Worm (Caenorhabditis elegans) whole organism, young adult: ENCODE measurements around the gene arrd-8.

Experiments
- B0035.1 ChIP-seq: sonication (generic microtip); optimal IDR thresholded peaks from 2 replicates; lab custom pipeline; 2016; ENCODE audit warnings: missing genetic modification characterization, mild to moderate bottlenecking, missing compliant biosample characterization, missing genotype, missing genetic modification reagents
- D2030.7 ChIP-seq: fragments of 200-800 bp; sonication (Bioruptor generic); IDR thresholded peaks from 2 replicates; pipeline ENCODE4 v1.3.6; 2022; ENCODE audit warnings: missing genetic modification reagents, missing genetic modification characterization, missing compliant biosample characterization
- F22D6.2 ChIP-seq: sonication (generic microtip); optimal IDR thresholded peaks from 2 replicates; lab custom pipeline; 2016; ENCODE audit warnings: mild to moderate bottlenecking, missing genetic modification characterization, missing compliant biosample characterization
- F39B2.1 ChIP-seq: fragments of 200-800 bp; sonication (Bioruptor generic); IDR thresholded peaks from 2 replicates; pipeline ENCODE4 v1.3.6; 2022; ENCODE audit warnings: missing genetic modification reagents, missing genetic modification characterization, missing compliant biosample characterization
- F55B11.4 ChIP-seq: sonication (generic microtip); optimal IDR thresholded peaks from 2 replicates; lab custom pipeline; 2016; ENCODE audit warnings: missing compliant biosample characterization, missing genetic modification characterization, borderline replicate concordance; ENCODE audit not compliant: insufficient read depth
- F57A8.1 ChIP-seq: fragments of 200-800 bp; sonication (Bioruptor generic); optimal IDR thresholded peaks from 2 replicates; lab custom pipeline; 2018; ENCODE audit warnings: mild to moderate bottlenecking, missing genetic modification characterization, moderate library complexity, missing compliant biosample characterization
- F57C9.4 ChIP-seq: sonication (generic microtip); optimal IDR thresholded peaks from 2 replicates; lab custom pipeline; 2017; ENCODE audit warnings: mild to moderate bottlenecking, missing genetic modification characterization, missing compliant biosample characterization
- K12H6.12 ChIP-seq: fragments of 200-800 bp; sonication (Bioruptor generic); optimal IDR thresholded peaks from 2 replicates; lab custom pipeline; 2018; ENCODE audit warnings: mild to moderate bottlenecking, missing genetic modification characterization, missing compliant biosample characterization
- T07F8.4 ChIP-seq: sonication (generic microtip); optimal IDR thresholded peaks from 2 replicates; lab custom pipeline; 2016; ENCODE audit warnings: mild to moderate bottlenecking, missing genetic modification characterization, moderate library complexity, missing compliant biosample characterization
- T26A5.8 ChIP-seq: sonication (generic microtip); optimal IDR thresholded peaks from 2 replicates; lab custom pipeline; 2016; ENCODE audit warnings: missing genetic modification characterization, missing compliant biosample characterization
- Y79H2A.3 ChIP-seq: fragments of 200-800 bp; sonication (Bioruptor generic); conservative IDR thresholded peaks from 2 replicates; pipeline ENCODE4 v1.3.6; 2022; ENCODE audit warnings: missing genetic modification reagents, missing genetic modification characterization, missing compliant biosample characterization
- ama-1 ChIP-seq, 3 experiments: fragments of 150-350 bp in 1 of 3; sonication (generic microtip) in 2 of 3; optimal IDR thresholded peaks; 2 replicates each; lab custom pipeline; 2014 to 2018; ENCODE audit warnings: missing biosample characterization in 2 of 3, missing genetic modification characterization in 2 of 3, missing genetic modification reagents in 2 of 3
- aptf-2 ChIP-seq: fragments of 200-800 bp; sonication (Bioruptor generic); conservative IDR thresholded peaks from 2 replicates; pipeline ENCODE4 v1.3.6; 2022; ENCODE audit warnings: missing genetic modification reagents, missing genetic modification characterization, missing compliant biosample characterization
- atf-7 ChIP-seq: sonication (generic microtip); optimal IDR thresholded peaks from 2 replicates; lab custom pipeline; 2017; ENCODE audit warnings: mild to moderate bottlenecking, missing genetic modification characterization, missing compliant biosample characterization
- attf-3 ChIP-seq: fragments of 200-800 bp; sonication (Bioruptor generic); conservative IDR thresholded peaks from 2 replicates; pipeline ENCODE4 v1.3.6; 2022; ENCODE audit warnings: missing genetic modification reagents, missing genetic modification characterization, missing compliant biosample characterization
- ceh-40 ChIP-seq: fragments of 200-800 bp; sonication (Bioruptor generic); IDR thresholded peaks from 2 replicates; pipeline ENCODE4 v1.3.6; 2022; ENCODE audit warnings: missing genetic modification characterization, missing compliant biosample characterization
- ceh-79 ChIP-seq: sonication (generic microtip); optimal IDR thresholded peaks from 2 replicates; lab custom pipeline; 2017; ENCODE audit warnings: mild to moderate bottlenecking, missing genetic modification characterization, missing compliant biosample characterization
- ceh-91 ChIP-seq: fragments of 200-800 bp; sonication (Bioruptor generic); IDR thresholded peaks from 2 replicates; pipeline ENCODE4 v1.3.6; 2022; ENCODE audit warnings: missing genetic modification reagents, missing genetic modification characterization, missing compliant biosample characterization
- dox-1 ChIP-seq: fragments of 200-800 bp; sonication (Bioruptor generic); IDR thresholded peaks from 2 replicates; pipeline ENCODE4 v1.3.6; 2022; ENCODE audit warnings: missing genetic modification reagents, missing genetic modification characterization, missing compliant biosample characterization
- egl-18 ChIP-seq: fragments of 200-800 bp; sonication (Bioruptor generic); IDR thresholded peaks from 2 replicates; pipeline ENCODE4 v1.3.6; 2022; ENCODE audit warnings: missing genetic modification reagents, missing genetic modification characterization, missing compliant biosample characterization
- egl-44 ChIP-seq: fragments of 200-800 bp; sonication (Bioruptor generic); IDR thresholded peaks from 2 replicates; pipeline ENCODE4 v1.3.6; 2022; ENCODE audit warnings: missing genetic modification reagents, missing genetic modification characterization, missing compliant biosample characterization
- ets-4 ChIP-seq: fragments of 200-800 bp; sonication (Bioruptor generic); optimal IDR thresholded peaks from 2 replicates; lab custom pipeline; 2018; ENCODE audit warnings: mild to moderate bottlenecking, missing genetic modification characterization, missing compliant biosample characterization
- gei-17 ChIP-seq: fragments of 200-800 bp; sonication (Bioruptor generic); optimal IDR thresholded peaks from 2 replicates; lab custom pipeline; 2018; ENCODE audit warnings: mild to moderate bottlenecking, missing genetic modification characterization, missing compliant biosample characterization
- hlh-26 ChIP-seq: fragments of 200-800 bp; sonication (Bioruptor generic); conservative IDR thresholded peaks from 2 replicates; pipeline ENCODE4 v1.3.6; 2022; ENCODE audit warnings: missing genetic modification reagents, missing genetic modification characterization, missing compliant biosample characterization
- hmg-1.2 ChIP-seq: fragments of 200-800 bp; sonication (Bioruptor generic); IDR thresholded peaks from 2 replicates; pipeline ENCODE4 v1.3.6; 2022; ENCODE audit warnings: missing genetic modification reagents, missing genetic modification characterization, missing compliant biosample characterization
- lag-1 ChIP-seq: fragments of 200-800 bp; sonication (Bioruptor generic); IDR thresholded peaks from 2 replicates; pipeline ENCODE4 v1.3.6; 2022; ENCODE audit warnings: missing genetic modification reagents, missing genetic modification characterization, missing compliant biosample characterization
- let-607 ChIP-seq, 2 experiments: fragments of 200-800 bp in 1 of 2; sonication (Bioruptor generic) in 1 of 2; sonication (generic microtip) in 1 of 2; optimal IDR thresholded peaks; 2 replicates each; lab custom pipeline; 2016 to 2018; ENCODE audit warnings: mild to moderate bottlenecking in 2 of 2, missing compliant biosample characterization in 2 of 2, missing genetic modification characterization in 2 of 2, moderate library complexity in 2 of 2, missing genotype in 1 of 2
- lin-26 ChIP-seq: fragments of 200-800 bp; sonication (Bioruptor generic); IDR thresholded peaks from 2 replicates; pipeline ENCODE4 v1.3.6; 2022; ENCODE audit warnings: missing genetic modification reagents, missing genetic modification characterization, missing compliant biosample characterization
- lin-35 ChIP-seq, 3 experiments: fragments of 150-350 bp in 2 of 3; sonication (generic microtip) in 1 of 3; optimal IDR thresholded peaks; 2 replicates each; lab custom pipeline; 2014 to 2018; ENCODE audit warnings: missing biosample characterization in 3 of 3, missing genetic modification characterization in 3 of 3, missing genetic modification reagents in 3 of 3
- lsl-1 ChIP-seq: fragments of 200-800 bp; sonication (Bioruptor generic); optimal IDR thresholded peaks from 2 replicates; lab custom pipeline; 2018; ENCODE audit warnings: mild to moderate bottlenecking, missing genetic modification characterization, moderate library complexity, missing compliant biosample characterization
- madf-10 ChIP-seq: sonication (generic microtip); optimal IDR thresholded peaks from 2 replicates; lab custom pipeline; 2016; ENCODE audit warnings: mild to moderate bottlenecking, missing genetic modification characterization, missing compliant biosample characterization
- mcd-1 ChIP-seq: fragments of 200-800 bp; sonication (Bioruptor generic); IDR thresholded peaks from 2 replicates; pipeline ENCODE4 v1.3.6; 2022; ENCODE audit warnings: missing genetic modification reagents, missing genetic modification characterization, missing compliant biosample characterization
- mel-28 ChIP-seq: sonication (generic microtip); optimal IDR thresholded peaks from 2 replicates; lab custom pipeline; 2016; ENCODE audit warnings: borderline replicate concordance, mild to moderate bottlenecking, missing genetic modification characterization, missing compliant biosample characterization
- nhr-120 ChIP-seq: fragments of 200-800 bp; sonication (Bioruptor generic); IDR thresholded peaks from 2 replicates; pipeline ENCODE4 v1.3.6; 2022; ENCODE audit warnings: missing genetic modification characterization, missing compliant biosample characterization
- nhr-179 ChIP-seq: sonication (generic microtip); optimal IDR thresholded peaks from 2 replicates; lab custom pipeline; 2016; ENCODE audit warnings: mild to moderate bottlenecking, missing genetic modification characterization, missing compliant biosample characterization
- nhr-27 ChIP-seq: fragments of 200-800 bp; sonication (Bioruptor generic); optimal IDR thresholded peaks from 2 replicates; lab custom pipeline; 2018; ENCODE audit warnings: mild to moderate bottlenecking, missing genetic modification characterization, moderate library complexity, missing compliant biosample characterization
- nhr-80 ChIP-seq: sonication (generic microtip); optimal IDR thresholded peaks from 2 replicates; lab custom pipeline; 2016; ENCODE audit warnings: missing genetic modification characterization, missing compliant biosample characterization
- rcor-1 ChIP-seq: fragments of 200-800 bp; sonication (Bioruptor generic); IDR thresholded peaks from 2 replicates; pipeline ENCODE4 v1.3.6; 2022; ENCODE audit warnings: missing genetic modification reagents, missing genetic modification characterization, missing compliant biosample characterization
- snpc-3.4 ChIP-seq: sonication (generic microtip); optimal IDR thresholded peaks from 2 replicates; lab custom pipeline; 2017; ENCODE audit warnings: missing genetic modification characterization, mild to moderate bottlenecking, missing compliant biosample characterization, antibody characterized with exemption, moderate library complexity, missing genotype, missing genetic modification reagents
- somi-1 ChIP-seq: fragments of 200-800 bp; sonication (Bioruptor generic); optimal IDR thresholded peaks from 2 replicates; lab custom pipeline; 2018; ENCODE audit warnings: mild to moderate bottlenecking, missing genetic modification characterization, missing compliant biosample characterization
- sptf-2 ChIP-seq: fragments of 200-800 bp; sonication (Bioruptor generic); optimal IDR thresholded peaks from 2 replicates; lab custom pipeline; 2018; ENCODE audit warnings: mild to moderate bottlenecking, missing genetic modification characterization, missing compliant biosample characterization
- tbx-9 ChIP-seq: sonication (generic microtip); optimal IDR thresholded peaks from 2 replicates; lab custom pipeline; 2016; ENCODE audit warnings: borderline replicate concordance, missing genetic modification characterization, inconsistent platforms, missing compliant biosample characterization
- tlf-1 ChIP-seq: fragments of 200-800 bp; sonication (Bioruptor generic); optimal IDR thresholded peaks from 2 replicates; lab custom pipeline; 2018; ENCODE audit warnings: mild to moderate bottlenecking, missing genetic modification characterization, missing compliant biosample characterization
- zim-3 ChIP-seq: sonication (generic microtip); optimal IDR thresholded peaks from 2 replicates; lab custom pipeline; 2017; ENCODE audit warnings: mild to moderate bottlenecking, missing genetic modification characterization, moderate library complexity, missing compliant biosample characterization
- ztf-18 ChIP-seq: sonication (generic microtip); optimal IDR thresholded peaks from 2 replicates; lab custom pipeline; 2016; ENCODE audit warnings: missing genotype, mild to moderate bottlenecking, missing genetic modification characterization, missing compliant biosample characterization
- ztf-26 ChIP-seq: sonication (generic microtip); optimal IDR thresholded peaks from 2 replicates; lab custom pipeline; 2017; ENCODE audit warnings: missing genetic modification characterization, missing compliant biosample characterization
- ztf-28 ChIP-seq: fragments of 200-800 bp; sonication (Bioruptor generic); IDR thresholded peaks from 2 replicates; pipeline ENCODE4 v1.3.6; 2022; ENCODE audit warnings: missing genetic modification reagents, missing genetic modification characterization, missing compliant biosample characterization
- ztf-3 ChIP-seq: fragments of 200-800 bp; sonication (Bioruptor generic); optimal IDR thresholded peaks from 2 replicates; lab custom pipeline; 2018; ENCODE audit warnings: mild to moderate bottlenecking, missing genetic modification characterization, missing compliant biosample characterization
- ztf-6 ChIP-seq: fragments of 200-800 bp; sonication (Bioruptor generic); IDR thresholded peaks from 2 replicates; pipeline ENCODE4 v1.3.6; 2022; ENCODE audit warnings: missing genetic modification reagents, missing genetic modification characterization, missing compliant biosample characterization

Gene arrd-8

DNA sequence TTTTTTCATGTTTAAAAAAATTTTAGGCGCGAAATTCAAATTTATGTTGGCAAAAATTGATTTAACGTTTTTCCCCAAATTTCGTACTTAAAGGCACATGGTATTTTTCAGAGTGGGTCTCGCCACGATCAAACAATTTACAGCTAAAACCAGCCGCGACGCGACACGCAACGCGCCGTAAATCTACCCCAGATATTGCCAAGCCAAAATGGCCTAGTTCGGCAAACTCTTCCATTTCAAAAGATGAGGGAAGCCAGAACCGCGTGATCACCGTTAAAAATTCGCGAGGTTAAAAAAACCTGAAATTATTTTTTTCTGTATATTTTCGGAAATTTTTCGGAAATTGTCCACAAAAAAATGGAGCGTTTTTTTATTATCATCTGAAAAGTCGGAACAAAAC is 5.0 kb upstream of the arrd-8 start (continued):
- TF ChIP-seq B0035.1 (no peak), snpc-3.4 (no peak), let-607 (tag; optimal IDR thresholded peaks at IDR 0.05; lab: Kevin White, UChicago) (no peak), sptf-2 (GFP tag; lab: Kevin White, UChicago) (no peak), F57C9.4 (tag; lab: Kevin White, UChicago) (no peak), gei-17 (no peak), ztf-18 (tag; lab: Kevin White, UChicago) (no peak), rcor-1 (GFP tag; lab: Robert Waterston, UW) (no peak), nhr-80 (no peak), ceh-91 (no peak), mcd-1 (GFP tag; lab: Robert Waterston, UW) (no peak), ztf-6 (GFP tag; lab: Robert Waterston, UW) (no peak), hmg-1.2 (no peak), tlf-1 (GFP tag; lab: Kevin White, UChicago) (peak; percentile 3), ztf-26 (tag; lab: Kevin White, UChicago) (peak; percentile 32), T26A5.8 (no peak), lin-26 (GFP tag; lab: Robert Waterston, UW) (no peak), nhr-179 (no peak), lag-1 (GFP tag; lab: Robert Waterston, UW) (no peak), Y79H2A.3 (GFP tag; lab: Robert Waterston, UW) (no peak), nhr-27 (tag; lab: Kevin White, UChicago) (no peak), ceh-79 (tag; lab: Kevin White, UChicago) (no peak), ama-1 (optimal IDR thresholded peaks at IDR 0.05; lab: Kevin White, UChicago) (peak; percentile 26), ama-1 (GFP tag; optimal IDR thresholded peaks at IDR 0.05; lab: Kevin White, UChicago) (no peak), F57A8.1 (no peak), ztf-28 (GFP tag; lab: Robert Waterston, UW) (0 out of 2 replicates have a peak, but pooled peaks have one; percentile 31), zim-3 (tag; lab: Kevin White, UChicago) (peak; percentile 9), mel-28 (tag; lab: Kevin White, UChicago) (no peak), atf-7 (tag; lab: Kevin White, UChicago) (no peak), hlh-26 (GFP tag; lab: Robert Waterston, UW) (no peak), F55B11.4 (tag; lab: Kevin White, UChicago) (no peak), tbx-9 (tag; lab: Kevin White, UChicago) (no peak), attf-3 (GFP tag; lab: Robert Waterston, UW) (no peak), ztf-3 (GFP tag; lab: Kevin White, UChicago) (no peak), somi-1 (GFP tag; lab: Kevin White, UChicago) (no peak), lin-35 (GFP tag; optimal IDR thresholded peaks at IDR 0.05; lab: Kevin White, UChicago) (no peak), F22D6.2 (tag; lab: Kevin White, UChicago) (no peak), T07F8.4 (tag; lab: Kevin White, UChicago) (no peak), D2030.7 (GFP tag; lab: Robert Waterston, UW) (no peak), egl-18 (GFP tag; lab: Robert Waterston, UW) (no peak), egl-44 (GFP tag; lab: Robert Waterston, UW) (no peak), nhr-120 (GFP tag; lab: Robert Waterston, UW) (no peak), ceh-40 (GFP tag; lab: Robert Waterston, UW) (no peak), aptf-2 (GFP tag; lab: Robert Waterston, UW) (no peak), madf-10 (tag; lab: Kevin White, UChicago) (no peak), F39B2.1 (no peak), ets-4 (GFP tag; lab: Kevin White, UChicago) (no peak), lsl-1 (GFP tag; lab: Kevin White, UChicago) (no peak), dox-1 (GFP tag; lab: Robert Waterston, UW) (no peak), K12H6.12 (tag; lab: Kevin White, UChicago) (no peak)
